Worm (Caenorhabditis elegans) whole organism, L3 larva: ENCODE results near the gene srx-74.

Experiments
- ceh-82 ChIP-seq: fragments of 150-350 bp; optimal IDR thresholded peaks from 2 replicates; lab custom pipeline; 2014; ENCODE audit warnings: missing biosample characterization, missing genetic modification characterization
- eor-1 ChIP-seq, 2 experiments: fragments of 150-350 bp; optimal IDR thresholded peaks; 2 replicates each; lab custom pipeline; 2014 to 2018; ENCODE audit warnings: missing biosample characterization in 2 of 2, missing genetic modification characterization in 2 of 2
- hmg-11 ChIP-seq: sonication (generic microtip); optimal IDR thresholded peaks from 2 replicates; lab custom pipeline; 2016; ENCODE audit warnings: missing genetic modification characterization, missing compliant biosample characterization

- TF ChIP-seq ceh-82 (tag; lab: Kevin White, UChicago) = no peak
- no peak for TF ChIP-seq hmg-11
- no peak for TF ChIP-seq eor-1 (tag; optimal IDR thresholded peaks at IDR 0.05; lab: Kevin White, UChicago)
These were observed 19.6 kb downstream of the srx-74 start, which contains the start of gene soc-1 for ce11 chrV:4642691-4643090.
